Worm (Caenorhabditis elegans) whole organism, late embryonic: ENCODE data around the gene unc-10.
A peak's percentile ranks its signal among the peaks of the same experiment; 100 is the strongest.

ENCODE experiments used
- F13H6.1 ChIP-seq: sonication (generic microtip); optimal IDR thresholded peaks from 2 replicates; lab custom pipeline; 2016; ENCODE audit warnings: missing genetic modification characterization, missing compliant biosample characterization
- Y22D7AL.16 ChIP-seq: sonication (generic microtip); optimal IDR thresholded peaks from 2 replicates; lab custom pipeline; 2016; ENCODE audit warnings: missing genetic modification characterization, missing compliant biosample characterization
- ama-1 ChIP-seq: fragments of 150-350 bp; optimal IDR thresholded peaks from 2 replicates; lab custom pipeline; 2014
- ceh-14 ChIP-seq: sonication (generic microtip); optimal IDR thresholded peaks from 2 replicates; lab custom pipeline; 2016; ENCODE audit warnings: missing genotype, missing genetic modification characterization, missing compliant biosample characterization
- ceh-19 ChIP-seq: fragments of 200-800 bp; sonication (Bioruptor generic); optimal IDR thresholded peaks from 2 replicates; lab custom pipeline; 2018; ENCODE audit warnings: mild to moderate bottlenecking, missing genetic modification characterization, missing compliant biosample characterization
- ceh-2 ChIP-seq: sonication (generic microtip); optimal IDR thresholded peaks from 2 replicates; lab custom pipeline; 2016; ENCODE audit warnings: missing genotype, missing genetic modification characterization, missing compliant biosample characterization
- ceh-22 ChIP-seq: sonication (generic microtip); optimal IDR thresholded peaks from 2 replicates; lab custom pipeline; 2017; ENCODE audit warnings: missing biosample characterization, missing genetic modification characterization
- ceh-24 ChIP-seq: sonication (generic microtip); optimal IDR thresholded peaks from 2 replicates; lab custom pipeline; 2016; ENCODE audit warnings: mild to moderate bottlenecking, missing genetic modification characterization, missing compliant biosample characterization
- ceh-31 ChIP-seq: sonication (generic microtip); optimal IDR thresholded peaks from 2 replicates; lab custom pipeline; 2016; ENCODE audit warnings: missing genetic modification characterization, missing compliant biosample characterization
- ceh-34 ChIP-seq: sonication (generic microtip); optimal IDR thresholded peaks from 2 replicates; lab custom pipeline; 2016; ENCODE audit warnings: mild to moderate bottlenecking, missing genetic modification characterization, missing compliant biosample characterization
- ceh-45 ChIP-seq: fragments of 200-800 bp; sonication (Bioruptor generic); IDR thresholded peaks from 2 replicates; pipeline ENCODE4 v1.3.6; 2022; ENCODE audit warnings: missing genetic modification reagents, missing genetic modification characterization, missing compliant biosample characterization
- ceh-6 ChIP-seq: fragments of 200-800 bp; sonication (Bioruptor generic); optimal IDR thresholded peaks from 2 replicates; lab custom pipeline; 2018; ENCODE audit warnings: mild to moderate bottlenecking, missing genetic modification characterization, missing compliant biosample characterization
- ceh-9 ChIP-seq: sonication (generic microtip); optimal IDR thresholded peaks from 2 replicates; lab custom pipeline; 2016; ENCODE audit warnings: mild to moderate bottlenecking, missing genetic modification characterization, inconsistent platforms, missing compliant biosample characterization
- dve-1 ChIP-seq: sonication (generic microtip); optimal IDR thresholded peaks from 2 replicates; lab custom pipeline; 2017; ENCODE audit warnings: antibody characterized with exemption, mild to moderate bottlenecking, missing genetic modification characterization, missing compliant biosample characterization
- elt-2 ChIP-seq: sonication (generic microtip); optimal IDR thresholded peaks from 2 replicates; lab custom pipeline; 2016; ENCODE audit warnings: missing genetic modification reagents, missing genetic modification characterization, missing compliant biosample characterization
- elt-4 ChIP-seq: sonication (generic microtip); optimal IDR thresholded peaks from 2 replicates; lab custom pipeline; 2016; ENCODE audit warnings: missing genetic modification characterization, missing compliant biosample characterization
- fax-1 ChIP-seq: sonication (generic microtip); optimal IDR thresholded peaks from 2 replicates; lab custom pipeline; 2016; ENCODE audit warnings: missing genotype, missing genetic modification characterization, missing compliant biosample characterization
- hlh-13 ChIP-seq: fragments of 200-800 bp; sonication (Bioruptor generic); optimal IDR thresholded peaks from 2 replicates; lab custom pipeline; 2018; ENCODE audit warnings: mild to moderate bottlenecking, missing genetic modification characterization, missing compliant biosample characterization
- hlh-15 ChIP-seq: sonication (generic microtip); optimal IDR thresholded peaks from 2 replicates; lab custom pipeline; 2016; ENCODE audit warnings: missing genetic modification characterization, missing compliant biosample characterization
- hlh-6 ChIP-seq: sonication (generic microtip); optimal IDR thresholded peaks from 2 replicates; lab custom pipeline; 2016; ENCODE audit warnings: missing genotype, missing genetic modification characterization, missing compliant biosample characterization
- lin-11 ChIP-seq: fragments of 200-800 bp; sonication (Bioruptor generic); optimal IDR thresholded peaks from 2 replicates; lab custom pipeline; 2018; ENCODE audit warnings: mild to moderate bottlenecking, missing genetic modification characterization, missing compliant biosample characterization
- madf-2 ChIP-seq: sonication (generic microtip); optimal IDR thresholded peaks from 2 replicates; lab custom pipeline; 2017; ENCODE audit warnings: missing genetic modification characterization, missing compliant biosample characterization
- nhr-232 ChIP-seq: sonication (generic microtip); optimal IDR thresholded peaks from 2 replicates; lab custom pipeline; 2016; ENCODE audit warnings: missing genetic modification characterization, missing compliant biosample characterization
- npax-4 ChIP-seq: sonication (generic microtip); optimal IDR thresholded peaks from 2 replicates; lab custom pipeline; 2016; ENCODE audit warnings: missing genetic modification characterization, missing compliant biosample characterization
- pat-9 ChIP-seq: fragments of 200-800 bp; sonication (Bioruptor generic); optimal IDR thresholded peaks from 2 replicates; lab custom pipeline; 2018; ENCODE audit warnings: mild to moderate bottlenecking, missing genetic modification characterization, moderate library complexity, missing compliant biosample characterization
- pax-1 ChIP-seq: fragments of 150-350 bp; optimal IDR thresholded peaks from 2 replicates; lab custom pipeline; 2014; ENCODE audit warnings: missing biosample characterization, missing genetic modification characterization
- pha-4 ChIP-seq: fragments of 150-350 bp; optimal IDR thresholded peaks from 2 replicates; lab custom pipeline; 2018; ENCODE audit warnings: missing biosample characterization, missing genetic modification reagents, missing genetic modification characterization
- pqm-1 ChIP-seq: sonication (generic microtip); optimal IDR thresholded peaks from 2 replicates; lab custom pipeline; 2016; ENCODE audit warnings: missing genetic modification characterization, missing compliant biosample characterization
- pros-1 ChIP-seq: fragments of 150-350 bp; optimal IDR thresholded peaks from 2 replicates; lab custom pipeline; 2014; ENCODE audit warnings: missing biosample characterization, missing genetic modification reagents, missing genetic modification characterization
- rnt-1 ChIP-seq: sonication (generic microtip); optimal IDR thresholded peaks from 2 replicates; lab custom pipeline; 2016; ENCODE audit warnings: missing genetic modification characterization, missing compliant biosample characterization
- unc-3 ChIP-seq, 2 experiments: fragments of 200-800 bp in 1 of 2; sonication (Bioruptor generic) in 1 of 2; sonication (generic microtip) in 1 of 2; conservative IDR thresholded peaks in 1 of 2; optimal IDR thresholded peaks in 1 of 2; 2 replicates each; pipeline versions ENCODE4 v1.3.6 to Lab custom; 2016 to 2022; ENCODE audit warnings: missing compliant biosample characterization in 2 of 2, missing genetic modification characterization in 2 of 2, missing genetic modification reagents in 1 of 2
- unc-42 ChIP-seq: sonication (generic microtip); optimal IDR thresholded peaks from 2 replicates; lab custom pipeline; 2016; ENCODE audit warnings: missing genotype, missing genetic modification characterization, missing compliant biosample characterization
- unc-55 ChIP-seq: sonication (generic microtip); optimal IDR thresholded peaks from 2 replicates; lab custom pipeline; 2017; ENCODE audit warnings: missing biosample characterization, missing genetic modification reagents, missing genetic modification characterization
- ztf-16 ChIP-seq: sonication (generic microtip); optimal IDR thresholded peaks from 2 replicates; lab custom pipeline; 2017; ENCODE audit warnings: missing genetic modification characterization, missing compliant biosample characterization

Gene unc-10

DNA sequence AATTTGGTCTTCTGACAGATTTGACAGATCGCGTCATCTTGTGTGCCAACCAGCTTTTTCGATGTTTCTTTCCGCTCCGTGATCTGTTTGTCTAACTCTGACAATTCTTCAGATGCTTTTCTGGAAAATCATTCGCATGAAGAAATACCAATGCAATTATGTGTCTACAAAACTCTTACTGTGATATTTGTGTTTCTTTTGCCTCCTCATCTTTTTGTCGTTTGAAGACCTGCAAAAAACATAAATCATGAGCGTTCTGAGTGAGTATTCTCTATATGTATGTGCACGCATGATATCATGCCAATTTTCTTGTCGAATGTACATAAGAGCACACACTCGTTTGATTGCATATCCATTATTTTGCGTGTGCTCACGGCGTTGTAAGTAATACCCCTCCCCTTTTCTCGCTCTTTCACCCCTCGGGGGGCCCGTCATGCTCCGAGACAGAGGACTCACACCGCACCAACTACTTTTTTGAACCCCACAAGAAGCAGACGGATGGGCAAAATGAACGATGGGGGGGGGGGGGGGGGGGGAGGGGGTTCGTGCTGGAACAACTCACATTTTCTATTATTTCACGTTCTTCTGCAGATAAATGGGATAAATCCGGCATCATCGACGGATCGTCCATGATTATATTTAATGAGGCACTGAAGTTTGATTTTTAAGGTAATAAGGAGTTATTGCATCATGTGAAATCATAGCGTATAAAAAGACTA is at the start of gene unc-10:
unc-10 (minus strand) TSS at position 652 of the 719 bp plus-strand sequence.
- TF ChIP-seq rnt-1 (tag; lab: Kevin White, UChicago) (no peak), ceh-19 (no peak), npax-4 (tag; lab: Kevin White, UChicago) (no peak), pha-4 (tag; lab: Kevin White, UChicago) (no peak), unc-55 (no peak), madf-2 (tag; lab: Kevin White, UChicago) (no peak), ceh-34 (tag; lab: Kevin White, UChicago) (no peak), nhr-232 (no peak), ceh-9 (tag; lab: Kevin White, UChicago) (no peak), ceh-45 (GFP tag; lab: Robert Waterston, UW) (no peak), ceh-6 (GFP tag; lab: Kevin White, UChicago) (no peak), unc-3 (GFP tag; conservative IDR thresholded peaks at IDR 0.05; lab: Robert Waterston, UW) (no peak), unc-3 (tag; optimal IDR thresholded peaks at IDR 0.05; lab: Kevin White, UChicago) (no peak), dve-1 (tag; lab: Kevin White, UChicago) (no peak), pax-1 (tag; lab: Kevin White, UChicago) (no peak), Y22D7AL.16 (tag; lab: Kevin White, UChicago) (no peak), ztf-16 (no peak), hlh-15 (tag; lab: Kevin White, UChicago) (no peak), hlh-6 (tag; lab: Kevin White, UChicago) (no peak), pat-9 (tag; lab: Kevin White, UChicago) (no peak), lin-11 (tag; lab: Kevin White, UChicago) (no peak)

DNA sequence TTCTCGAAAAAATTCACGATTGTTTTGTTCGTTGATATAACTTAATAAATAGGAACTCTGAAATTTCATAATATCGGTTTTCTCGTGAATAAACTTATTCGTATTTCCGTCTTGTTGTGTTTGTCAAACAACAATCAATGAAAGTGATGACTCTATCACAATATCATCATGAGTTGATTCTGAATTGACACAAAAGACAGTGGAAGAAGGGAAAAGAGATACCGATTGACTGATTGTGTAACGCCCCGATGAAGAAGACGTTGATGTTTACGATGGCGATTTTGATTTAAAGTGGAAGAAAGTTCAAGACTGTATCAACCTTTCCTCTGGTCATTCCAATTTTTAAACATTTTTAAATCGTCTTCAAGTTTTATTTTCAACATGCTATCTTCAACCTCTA is 49.5 kb upstream of the unc-10 start, which contains the start of gene ttr-59:
ttr-59 (plus strand) TSS at position 218 of the 400 bp plus-strand sequence.
- TF ChIP-seq ceh-2 (tag; lab: Kevin White, UChicago) (no peak), hlh-13 (GFP tag; lab: Kevin White, UChicago) (no peak), ceh-24 (tag; lab: Kevin White, UChicago) (no peak), hlh-6 (tag; lab: Kevin White, UChicago) (no peak)

DNA sequence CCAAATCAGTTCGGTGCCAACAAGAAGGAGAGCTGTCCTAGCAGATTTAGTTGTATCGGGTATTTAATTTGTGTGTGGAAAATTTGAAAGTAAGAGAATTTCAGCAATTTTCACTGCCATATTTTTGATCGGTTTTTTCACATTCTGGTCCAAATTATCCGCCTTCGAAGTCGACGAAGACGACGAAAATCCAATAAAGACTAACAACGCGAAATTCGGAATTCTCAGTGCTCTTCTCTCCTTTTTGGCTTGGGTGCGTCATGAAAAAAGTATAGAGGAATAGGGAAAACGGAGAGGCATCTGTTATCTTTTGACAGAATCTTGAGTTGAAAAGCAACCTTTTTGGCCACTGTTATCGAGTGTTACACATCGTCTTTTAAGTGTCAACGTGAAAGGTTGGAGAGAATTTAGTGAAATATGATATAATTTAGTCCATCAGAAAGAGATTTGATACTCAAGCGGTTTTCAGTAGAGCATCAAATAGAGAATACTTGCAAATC is 48.0 kb upstream of the unc-10 start:
- peak; percentile 76 for TF ChIP-seq unc-42
- TF ChIP-seq pqm-1 (tag; lab: Kevin White, UChicago): no peak
- no peak for TF ChIP-seq elt-4 (tag; lab: Kevin White, UChicago)
- TF ChIP-seq pros-1 (tag; lab: Kevin White, UChicago): no peak
- no peak for TF ChIP-seq hlh-6 (tag; lab: Kevin White, UChicago)
- no peak for TF ChIP-seq elt-2 (tag; lab: Kevin White, UChicago)
- TF ChIP-seq F13H6.1 (tag; lab: Kevin White, UChicago): no peak
- no peak for TF ChIP-seq ama-1
- TF ChIP-seq ceh-22 (tag; lab: Kevin White, UChicago): no peak
- TF ChIP-seq, all 69 proteins: peak for 1

- peak; percentile 16 for TF ChIP-seq ceh-14 (tag; lab: Kevin White, UChicago)
- no peak for TF ChIP-seq fax-1 (tag; lab: Kevin White, UChicago)
- TF ChIP-seq ceh-31 (tag; lab: Kevin White, UChicago): peak; percentile 19
Observed at ce11 chrX:7326967-7327651, 47.0 kb upstream of the unc-10 start, which contains the start of gene sng-1. TSS of gene sng-1 (plus strand) at chrX:7327601.
